Fruit fly (Drosophila melanogaster) whole organism: ENCODE results near the gene RabGGTa.

Experiments used
- CG8478 ChIP-seq: fragments of >200 bp; optimal IDR thresholded peaks from 2 replicates; lab custom pipeline; 2018; ENCODE audit warnings: inconsistent platforms
- Dll ChIP-seq: fragments of >200 bp; optimal IDR thresholded peaks from 2 replicates; lab custom pipeline; 2017
- pan ChIP-seq: fragments of >200 bp; optimal IDR thresholded peaks from 2 replicates; lab custom pipeline; 2017

- no peak for TF ChIP-seq Dll (lab: Kevin White, UChicago)
- no peak for TF ChIP-seq pan
- no peak for TF ChIP-seq CG8478 (lab: Kevin White, UChicago)
Measured at dm6 chr3R:5175944-5176343, 48.1 kb downstream of the RabGGTa start.
